Fruit fly (Drosophila melanogaster) whole organism, embryonic: ENCODE results near the gene Pnn.

Experiments used
- Asciz ChIP-seq: fragments of 200-800 bp; sonication (Bioruptor generic); optimal IDR thresholded peaks from 2 replicates; lab custom pipeline; 2017; ENCODE audit warnings: missing biosample characterization, mild to moderate bottlenecking, missing genetic modification characterization, missing genetic modification reagents
- Awh ChIP-seq: fragments of 200-800 bp; sonication (Bioruptor generic); IDR thresholded peaks from 2 replicates; pipeline ENCODE4, ENCODE4 v1.3.6; 2022; ENCODE audit warnings: missing biosample characterization, missing genetic modification characterization
- B-H2 ChIP-seq: fragments of 200-800 bp; sonication (Bioruptor generic); optimal IDR thresholded peaks from 2 replicates; lab custom pipeline; 2018; ENCODE audit warnings: missing biosample characterization, mild to moderate bottlenecking, missing genetic modification characterization
- Bdp1 ChIP-seq: fragments of 200-800 bp; sonication (Bioruptor generic); optimal IDR thresholded peaks from 3 replicates; lab custom pipeline; 2016; ENCODE audit warnings: missing biosample characterization, missing genetic modification characterization
- CG10543 ChIP-seq: fragments of 200-800 bp; sonication (Bioruptor generic); optimal IDR thresholded peaks from 3 replicates; lab custom pipeline; 2017; ENCODE audit warnings: missing biosample characterization, mild to moderate bottlenecking, missing genetic modification characterization, moderate library complexity
- CG10959 ChIP-seq: fragments of 200-800 bp; sonication (Bioruptor generic); IDR thresholded peaks from 2 replicates; pipeline ENCODE4 v1.3.6; 2022; ENCODE audit warnings: missing biosample characterization, missing genetic modification characterization
- CG11560 ChIP-seq: fragments of 200-800 bp; sonication (Bioruptor generic); IDR thresholded peaks from 3 replicates; pipeline ENCODE4 v1.3.6; 2022; ENCODE audit warnings: missing biosample characterization, missing genetic modification characterization
- CG12071 ChIP-seq: fragments of 200-800 bp; sonication (Bioruptor generic); optimal IDR thresholded peaks from 3 replicates; lab custom pipeline; 2018; ENCODE audit warnings: missing biosample characterization, mild to moderate bottlenecking, missing genetic modification characterization
- CG1233 ChIP-seq: fragments of 200-800 bp; sonication (Bioruptor generic); optimal IDR thresholded peaks from 4 replicates; lab custom pipeline; 2018; ENCODE audit warnings: missing biosample characterization, mild to moderate bottlenecking, missing genetic modification characterization
- CG12659 ChIP-seq: fragments of 200-800 bp; sonication (Bioruptor generic); optimal IDR thresholded peaks from 3 replicates; lab custom pipeline; 2017; ENCODE audit warnings: mild to moderate bottlenecking, missing biosample characterization, missing genetic modification reagents, missing genetic modification characterization
- CG13123 ChIP-seq: fragments of 200-800 bp; sonication (Bioruptor generic); optimal IDR thresholded peaks from 2 replicates; lab custom pipeline; 2016; ENCODE audit warnings: missing biosample characterization, missing genetic modification characterization
- CG13424 ChIP-seq: fragments of 200-800 bp; sonication (Bioruptor generic); optimal IDR thresholded peaks from 2 replicates; lab custom pipeline; 2019; ENCODE audit warnings: missing biosample characterization, mild to moderate bottlenecking, missing genetic modification characterization, moderate library complexity
- CG13894 ChIP-seq: fragments of 200-800 bp; sonication (Bioruptor generic); optimal IDR thresholded peaks from 3 replicates; lab custom pipeline; 2018; ENCODE audit warnings: missing biosample characterization, mild to moderate bottlenecking, missing genetic modification characterization, moderate library complexity
- CG17385 ChIP-seq: fragments of 200-800 bp; sonication (Bioruptor generic); optimal IDR thresholded peaks from 3 replicates; lab custom pipeline; 2018; ENCODE audit warnings: missing biosample characterization, mild to moderate bottlenecking, missing genetic modification characterization
- CG18599 ChIP-seq: fragments of 200-800 bp; sonication (Bioruptor generic); optimal IDR thresholded peaks from 3 replicates; lab custom pipeline; 2017; ENCODE audit warnings: missing biosample characterization, missing genetic modification characterization, mild to moderate bottlenecking, moderate library complexity, missing genetic modification reagents
- CG2712 ChIP-seq: fragments of 200-800 bp; optimal IDR thresholded peaks from 3 replicates; lab custom pipeline; 2019; ENCODE audit warnings: missing biosample characterization, mild to moderate bottlenecking, missing genetic modification characterization, moderate library complexity
- CG31365 ChIP-seq: fragments of 200-800 bp; sonication (Bioruptor generic); optimal IDR thresholded peaks from 2 replicates; lab custom pipeline; 2018; ENCODE audit warnings: missing biosample characterization, mild to moderate bottlenecking, missing genetic modification characterization
- CG3281 ChIP-seq: fragments of 200-800 bp; sonication (Bioruptor generic); optimal IDR thresholded peaks from 3 replicates; lab custom pipeline; 2017; ENCODE audit warnings: missing biosample characterization, mild to moderate bottlenecking, missing genetic modification characterization
- CG33213 ChIP-seq: fragments of 200-800 bp; sonication (Bioruptor generic); optimal IDR thresholded peaks from 3 replicates; lab custom pipeline; 2016; ENCODE audit warnings: missing biosample characterization, missing genetic modification characterization
- CG3726 ChIP-seq: fragments of 200-800 bp; sonication (Bioruptor generic); IDR thresholded peaks from 3 replicates; pipeline ENCODE4, ENCODE4 v1.3.6; 2022; ENCODE audit warnings: missing biosample characterization, missing genetic modification characterization
- CG4328 ChIP-seq: fragments of 200-800 bp; sonication (Bioruptor generic); optimal IDR thresholded peaks from 3 replicates; lab custom pipeline; 2017; ENCODE audit warnings: missing biosample characterization, missing genetic modification reagents, missing genetic modification characterization
- CG6254 ChIP-seq: fragments of 200-800 bp; sonication (Bioruptor generic); optimal IDR thresholded peaks from 3 replicates; lab custom pipeline; 2017; ENCODE audit warnings: mild to moderate bottlenecking, missing biosample characterization, missing genetic modification reagents, missing genetic modification characterization
- CG7786 ChIP-seq: fragments of 200-800 bp; sonication (Bioruptor generic); optimal IDR thresholded peaks from 2 replicates; lab custom pipeline; 2016; ENCODE audit warnings: missing biosample characterization, missing genetic modification characterization
- CG8290 ChIP-seq, 3 experiments: fragments of 200-800 bp; sonication (Bioruptor generic); optimal IDR thresholded peaks; 2 replicates each; lab custom pipeline; 2016 to 2019; ENCODE audit warnings: missing biosample characterization in 3 of 3, missing genetic modification characterization in 3 of 3, mild to moderate bottlenecking in 2 of 3, moderate library complexity in 1 of 3
- CG9215 ChIP-seq: fragments of 200-800 bp; sonication (Bioruptor generic); IDR thresholded peaks from 2 replicates; pipeline ENCODE4 v1.3.6; 2022; ENCODE audit warnings: missing biosample characterization, missing genetic modification characterization
- CG9932 ChIP-seq: fragments of 200-800 bp; sonication (Bioruptor generic); IDR thresholded peaks from 2 replicates; pipeline ENCODE4 v1.3.6; 2022; ENCODE audit warnings: missing biosample characterization, missing genetic modification characterization
- Dbx ChIP-seq: fragments of 200-800 bp; sonication (Bioruptor generic); IDR thresholded peaks from 3 replicates; pipeline ENCODE4 v1.3.6; 2022; ENCODE audit warnings: missing biosample characterization, missing genetic modification characterization
- Dip3 ChIP-seq: fragments of 200-800 bp; sonication (Bioruptor generic); optimal IDR thresholded peaks from 3 replicates; lab custom pipeline; 2016; ENCODE audit warnings: missing biosample characterization, missing genetic modification characterization
- Hmr ChIP-seq: fragments of 200-800 bp; sonication (Bioruptor generic); optimal IDR thresholded peaks from 3 replicates; lab custom pipeline; 2017; ENCODE audit warnings: mild to moderate bottlenecking, missing biosample characterization, missing genetic modification reagents, missing genetic modification characterization
- Rx ChIP-seq: fragments of 200-800 bp; sonication (Bioruptor generic); IDR thresholded peaks from 2 replicates; pipeline ENCODE4 v1.3.6; 2022; ENCODE audit warnings: missing biosample characterization, missing genetic modification characterization
- Side ChIP-seq: fragments of 200-800 bp; sonication (Bioruptor generic); optimal IDR thresholded peaks from 2 replicates; lab custom pipeline; 2016; ENCODE audit warnings: missing biosample characterization, missing genetic modification characterization
- Spps ChIP-seq: fragments of 200-800 bp; sonication (Bioruptor generic); optimal IDR thresholded peaks from 2 replicates; lab custom pipeline; 2018; ENCODE audit warnings: missing biosample characterization, mild to moderate bottlenecking, missing genetic modification characterization
- Tbp ChIP-seq: fragments of >200 bp; optimal IDR thresholded peaks from 2 replicates; lab custom pipeline; 2018; ENCODE audit warnings: missing biosample characterization, missing genetic modification characterization
- Trl ChIP-seq, 3 experiments: fragments of >200 bp in 2 of 3; fragments of 200-800 bp in 1 of 3; sonication (Bioruptor generic) in 1 of 3; optimal IDR thresholded peaks; 2 replicates in 1 of 3; 3 replicates in 2 of 3; lab custom pipeline; 2016 to 2017; ENCODE audit warnings: missing biosample characterization in 1 of 3, missing genetic modification characterization in 1 of 3
- Vsx1 ChIP-seq: fragments of 200-800 bp; sonication (Bioruptor generic); optimal IDR thresholded peaks from 2 replicates; lab custom pipeline; 2017; ENCODE audit warnings: missing biosample characterization, mild to moderate bottlenecking, missing genetic modification characterization, missing genetic modification reagents
- chinmo ChIP-seq: fragments of 200-800 bp; sonication (Bioruptor generic); IDR thresholded peaks from 4 replicates; pipeline ENCODE4 v1.3.6; 2022; ENCODE audit warnings: missing biosample characterization, missing genetic modification characterization; ENCODE audit not compliant: partially characterized antibody
- chn ChIP-seq: fragments of 200-800 bp; sonication (Bioruptor generic); optimal IDR thresholded peaks from 2 replicates; lab custom pipeline; 2016; ENCODE audit warnings: missing biosample characterization, missing genetic modification characterization
- crc ChIP-seq: fragments of 200-800 bp; sonication (Bioruptor generic); optimal IDR thresholded peaks from 2 replicates; lab custom pipeline; 2016; ENCODE audit warnings: missing biosample characterization, missing genetic modification characterization
- dmrt99B ChIP-seq: fragments of 200-800 bp; sonication (Bioruptor generic); optimal IDR thresholded peaks from 2 replicates; lab custom pipeline; 2018; ENCODE audit warnings: missing biosample characterization, mild to moderate bottlenecking, missing genetic modification characterization, moderate library complexity
- ewg ChIP-seq: fragments of 200-800 bp; sonication (Bioruptor generic); optimal IDR thresholded peaks from 3 replicates; lab custom pipeline; 2017; ENCODE audit warnings: mild to moderate bottlenecking, missing biosample characterization, missing genetic modification reagents, missing genetic modification characterization
- exex ChIP-seq: fragments of 200-800 bp; sonication (Bioruptor generic); optimal IDR thresholded peaks from 4 replicates; lab custom pipeline; 2018; ENCODE audit warnings: missing biosample characterization, mild to moderate bottlenecking, missing genetic modification characterization, moderate library complexity
- hth ChIP-seq: fragments of >200 bp; optimal IDR thresholded peaks from 2 replicates; lab custom pipeline; 2017; ENCODE audit warnings: inconsistent platforms
- kay ChIP-seq: fragments of 200-800 bp; sonication (Bioruptor generic); optimal IDR thresholded peaks from 2 replicates; lab custom pipeline; 2016; ENCODE audit warnings: missing biosample characterization, missing genetic modification characterization
- lbe ChIP-seq: fragments of 200-800 bp; sonication (Bioruptor generic); optimal IDR thresholded peaks from 2 replicates; lab custom pipeline; 2016; ENCODE audit warnings: missing biosample characterization, mild to moderate bottlenecking, missing genetic modification characterization
- pb ChIP-seq: fragments of 200-800 bp; sonication (Bioruptor generic); optimal IDR thresholded peaks from 3 replicates; lab custom pipeline; 2016; ENCODE audit warnings: missing biosample characterization, missing genetic modification characterization
- sens ChIP-seq: fragments of 200-800 bp; sonication (Bioruptor generic); peaks from one replicate; lab custom pipeline; 2016; ENCODE audit warnings: missing biosample characterization, missing genetic modification characterization
- sens-2 ChIP-seq: fragments of 200-800 bp; sonication (Bioruptor generic); IDR thresholded peaks from 2 replicates; pipeline ENCODE4 v1.3.6; 2022; ENCODE audit warnings: missing biosample characterization, missing genetic modification characterization
- tx ChIP-seq: fragments of 200-800 bp; sonication (Bioruptor generic); optimal IDR thresholded peaks from 2 replicates; lab custom pipeline; 2016; ENCODE audit warnings: missing biosample characterization, missing genetic modification characterization
- unpg ChIP-seq: fragments of 200-800 bp; sonication (Bioruptor generic); optimal IDR thresholded peaks from 3 replicates; lab custom pipeline; 2018; ENCODE audit warnings: missing biosample characterization, mild to moderate bottlenecking, missing genetic modification characterization, moderate library complexity
- zfh1 ChIP-seq: fragments of 200-800 bp; sonication (Bioruptor generic); IDR thresholded peaks from 3 replicates; pipeline ENCODE4 v1.3.6; 2022; ENCODE audit warnings: missing biosample characterization, missing genetic modification characterization

Gene Pnn

DNA sequence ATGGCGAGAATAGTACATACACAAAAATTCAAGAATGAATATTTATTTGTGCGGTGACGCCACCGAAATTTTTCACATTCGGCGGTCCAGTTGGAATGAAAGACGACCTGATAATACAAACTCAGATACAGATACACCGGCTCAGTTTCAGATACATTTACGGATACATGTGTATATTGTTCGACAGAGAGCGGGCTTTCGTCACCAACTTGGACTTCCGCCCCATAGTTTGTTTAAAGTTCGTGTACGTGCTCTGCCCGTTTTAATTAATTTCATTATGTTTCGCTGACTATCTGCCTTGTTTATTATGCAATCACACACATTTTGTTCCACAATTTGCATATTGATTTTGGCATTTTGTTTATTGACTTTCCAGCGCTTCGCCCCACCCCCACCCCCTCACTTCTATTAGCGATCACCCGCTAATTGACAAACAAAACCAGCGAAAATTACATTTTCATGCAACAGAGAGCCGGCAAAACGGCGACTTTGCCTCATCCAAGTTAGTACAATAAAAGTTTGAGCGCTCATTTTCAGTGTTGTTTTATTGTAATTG lies 39.5 kb upstream of the Pnn start (continued):
- TF ChIP-seq lbe, result no peak
- peak; percentile 21 for TF ChIP-seq CG13424 (tag; lab: Kevin White, UChicago)
- no peak for TF ChIP-seq CG8290 (GFP tag; optimal IDR thresholded peaks at IDR 0.05; lab: Kevin White, UChicago)
- TF ChIP-seq CG8290 (tag; optimal IDR thresholded peaks at IDR 0.05; lab: Kevin White, UChicago), result peak in 1 of 2 experiments; percentile 62
- peak; percentile 16 for TF ChIP-seq CG7786 (GFP tag; lab: Kevin White, UChicago)
- TF ChIP-seq sens-2 (GFP tag; lab: Robert Waterston, UW), result no peak
- TF ChIP-seq CG1233 (GFP tag; lab: Kevin White, UChicago), result peak; percentile 51
- TF ChIP-seq CG10959 (GFP tag; lab: Robert Waterston, UW), result no peak
- TF ChIP-seq CG13123 (GFP tag; lab: Kevin White, UChicago), result peak; percentile 0
- peak; percentile 5 for TF ChIP-seq Bdp1 (GFP tag; lab: Kevin White, UChicago)
- peak; percentile 15 for TF ChIP-seq Dip3 (GFP tag; lab: Kevin White, UChicago)
- TF ChIP-seq unpg, result peak; percentile 35
- peak; percentile 45 for TF ChIP-seq CG13894
- TF ChIP-seq Rx, result no peak
- peak; percentile 14 for TF ChIP-seq CG17385 (GFP tag; lab: Kevin White, UChicago)
- peak; percentile 20 for TF ChIP-seq CG31365 (tag; lab: Kevin White, UChicago)
- TF ChIP-seq CG4328, result peak; percentile 16
- peak; percentile 14 for TF ChIP-seq sens (GFP tag; lab: Kevin White, UChicago)
- TF ChIP-seq B-H2 (GFP tag; lab: Kevin White, UChicago), result peak; percentile 32
- peak; percentile 58 for TF ChIP-seq Asciz
- TF ChIP-seq CG18599 (GFP tag; lab: Kevin White, UChicago), result peak; percentile 2
- TF ChIP-seq CG9932 (GFP tag; lab: Robert Waterston, UW), result no peak
- TF ChIP-seq CG12071, result peak; percentile 63
- peak; percentile 45 for TF ChIP-seq dmrt99B (tag; lab: Kevin White, UChicago)
- TF ChIP-seq pb (GFP tag; lab: Kevin White, UChicago), result peak; percentile 9
- no peak for TF ChIP-seq CG6254 (GFP tag; lab: Kevin White, UChicago)
- peak; percentile 42 for TF ChIP-seq kay (GFP tag; lab: Kevin White, UChicago)
- no peak for TF ChIP-seq crc
- TF ChIP-seq ewg, result no peak
- TF ChIP-seq CG3281 (GFP tag; lab: Kevin White, UChicago), result peak; percentile 59
- TF ChIP-seq Trl (optimal IDR thresholded peaks at IDR 0.05; lab: Kevin White, UChicago), result no peak
- peak; percentile 1 for TF ChIP-seq Trl (GFP tag; optimal IDR thresholded peaks at IDR 0.05; lab: Kevin White, UChicago)
- TF ChIP-seq CG11560 (tag; lab: Robert Waterston, UW), result no peak
- TF ChIP-seq Dbx, result no peak
- no peak for TF ChIP-seq CG3726 (GFP tag; lab: Robert Waterston, UW)
- TF ChIP-seq Side (GFP tag; lab: Kevin White, UChicago), result peak; percentile 28
- TF ChIP-seq tx, result peak; percentile 9
- no peak for TF ChIP-seq CG33213 (GFP tag; lab: Kevin White, UChicago)
- TF ChIP-seq Tbp (GFP tag; lab: Kevin White, UChicago), result no peak
- TF ChIP-seq CG2712 (tag; lab: Kevin White, UChicago), result no peak
- no peak for TF ChIP-seq Awh (GFP tag; lab: Robert Waterston, UW)
- TF ChIP-seq CG12659 (GFP tag; lab: Kevin White, UChicago), result peak; percentile 35
- no peak for TF ChIP-seq chinmo (GFP tag; lab: Robert Waterston, UW)
- TF ChIP-seq Vsx1, result peak; percentile 22
- no peak for TF ChIP-seq chn (GFP tag; lab: Kevin White, UChicago)
- no peak for TF ChIP-seq hth (lab: Kevin White, UChicago)
- TF ChIP-seq Spps, result no peak
- no peak for TF ChIP-seq CG9215 (GFP tag; lab: Robert Waterston, UW)
- TF ChIP-seq zfh1, result no peak
- TF ChIP-seq exex (tag; lab: Kevin White, UChicago), result no peak
- peak; percentile 61 for TF ChIP-seq CG10543
- peak; percentile 44 for TF ChIP-seq Hmr (GFP tag; lab: Kevin White, UChicago)
